Fruit fly (Drosophila melanogaster) whole organism, embryonic: ENCODE data around the gene CG12289.

Experiments
- B-H1 ChIP-seq: fragments of 200-800 bp; sonication (Bioruptor generic); IDR thresholded peaks from 3 replicates; pipeline ENCODE4 v1.3.6; 2022; ENCODE audit warnings: missing biosample characterization, missing genetic modification characterization
- Bdp1 ChIP-seq: fragments of 200-800 bp; sonication (Bioruptor generic); optimal IDR thresholded peaks from 3 replicates; lab custom pipeline; 2016; ENCODE audit warnings: missing biosample characterization, missing genetic modification characterization
- Bteb2 ChIP-seq: fragments of 200-800 bp; sonication (Bioruptor generic); optimal IDR thresholded peaks from 2 replicates; lab custom pipeline; 2016; ENCODE audit warnings: missing biosample characterization, missing genetic modification characterization
- CG10431 ChIP-seq: fragments of 200-800 bp; sonication (Bioruptor generic); optimal IDR thresholded peaks from 3 replicates; lab custom pipeline; 2018; ENCODE audit warnings: missing biosample characterization, mild to moderate bottlenecking, missing genetic modification characterization
- CG12659 ChIP-seq: fragments of 200-800 bp; sonication (Bioruptor generic); optimal IDR thresholded peaks from 3 replicates; lab custom pipeline; 2017; ENCODE audit warnings: mild to moderate bottlenecking, missing biosample characterization, missing genetic modification reagents, missing genetic modification characterization
- CG13624 ChIP-seq: fragments of 200-800 bp; sonication (Bioruptor generic); optimal IDR thresholded peaks from 2 replicates; lab custom pipeline; 2016; ENCODE audit warnings: missing biosample characterization, missing genetic modification characterization
- CG1647 ChIP-seq: fragments of 200-800 bp; sonication (Bioruptor generic); optimal IDR thresholded peaks from 3 replicates; lab custom pipeline; 2016; ENCODE audit warnings: missing biosample characterization, missing genetic modification characterization
- CG17186 ChIP-seq: fragments of 200-800 bp; sonication (Bioruptor generic); optimal IDR thresholded peaks from 3 replicates; lab custom pipeline; 2017; ENCODE audit warnings: missing biosample characterization, missing genetic modification reagents, missing genetic modification characterization
- CG18262 ChIP-seq: fragments of 200-800 bp; optimal IDR thresholded peaks from 3 replicates; lab custom pipeline; 2019; ENCODE audit warnings: missing biosample characterization, mild to moderate bottlenecking, missing genetic modification characterization, moderate library complexity
- CG18764 ChIP-seq: fragments of 200-800 bp; sonication (Bioruptor generic); optimal IDR thresholded peaks from 3 replicates; lab custom pipeline; 2016; ENCODE audit warnings: missing biosample characterization, missing genetic modification characterization
- CG2712 ChIP-seq: fragments of 200-800 bp; optimal IDR thresholded peaks from 3 replicates; lab custom pipeline; 2019; ENCODE audit warnings: missing biosample characterization, mild to moderate bottlenecking, missing genetic modification characterization, moderate library complexity
- CG3163 ChIP-seq: fragments of 200-800 bp; sonication (Bioruptor generic); optimal IDR thresholded peaks from 3 replicates; lab custom pipeline; 2016; ENCODE audit warnings: missing biosample characterization, missing genetic modification characterization
- CG34376 ChIP-seq: fragments of 200-800 bp; sonication (Bioruptor generic); optimal IDR thresholded peaks from 2 replicates; lab custom pipeline; 2018; ENCODE audit warnings: missing biosample characterization, mild to moderate bottlenecking, missing genetic modification characterization
- CG3847 ChIP-seq: fragments of 200-800 bp; sonication (Bioruptor generic); IDR thresholded peaks from 2 replicates; pipeline ENCODE4 v1.3.6; 2022; ENCODE audit warnings: missing biosample characterization, missing genetic modification characterization
- CG42726 ChIP-seq: fragments of 200-800 bp; sonication (Bioruptor generic); IDR thresholded peaks from 2 replicates; pipeline ENCODE4 v1.3.6; 2022; ENCODE audit warnings: missing biosample characterization, missing genetic modification characterization; ENCODE audit not compliant: partially characterized antibody
- CG4360 ChIP-seq: fragments of 200-800 bp; sonication (Bioruptor generic); IDR thresholded peaks from 2 replicates; pipeline ENCODE4 v1.3.6; 2022; ENCODE audit warnings: missing biosample characterization, missing genetic modification characterization
- CG6272 ChIP-seq: fragments of 200-800 bp; sonication (Bioruptor generic); IDR thresholded peaks from 2 replicates; pipeline ENCODE4 v1.3.6; 2022; ENCODE audit warnings: missing biosample characterization, missing genetic modification characterization
- CG6689 ChIP-seq: fragments of 200-800 bp; sonication (Bioruptor generic); IDR thresholded peaks from 2 replicates; pipeline ENCODE4 v1.3.6; 2022; ENCODE audit warnings: missing biosample characterization, missing genetic modification characterization
- CG6791 ChIP-seq: fragments of 200-800 bp; sonication (Bioruptor generic); IDR thresholded peaks from 3 replicates; pipeline ENCODE4 v1.3.6; 2022; ENCODE audit warnings: missing biosample characterization, missing genetic modification characterization; ENCODE audit not compliant: partially characterized antibody
- CG6813 ChIP-seq: fragments of 200-800 bp; sonication (Bioruptor generic); optimal IDR thresholded peaks from 2 replicates; lab custom pipeline; 2017; ENCODE audit warnings: missing biosample characterization, missing genetic modification characterization, mild to moderate bottlenecking, moderate library complexity, missing genetic modification reagents
- Dll ChIP-seq: fragments of 200-800 bp; sonication (Bioruptor generic); IDR thresholded peaks from 4 replicates; pipeline ENCODE4 v1.3.6; 2022; ENCODE audit warnings: missing biosample characterization, missing genetic modification characterization; ENCODE audit not compliant: partially characterized antibody
- E2f2 ChIP-seq: fragments of 200-800 bp; sonication (Bioruptor generic); IDR thresholded peaks from 2 replicates; pipeline ENCODE4 v1.3.6; 2022; ENCODE audit warnings: missing biosample characterization, missing genetic modification characterization
- Fer3 ChIP-seq: fragments of 200-800 bp; sonication (Bioruptor generic); optimal IDR thresholded peaks from 2 replicates; lab custom pipeline; 2018; ENCODE audit warnings: missing biosample characterization, mild to moderate bottlenecking, missing genetic modification characterization, moderate library complexity
- HLH3B ChIP-seq: fragments of 200-800 bp; sonication (Bioruptor generic); IDR thresholded peaks from 2 replicates; pipeline ENCODE4 v1.3.6; 2022; ENCODE audit warnings: missing biosample characterization, missing genetic modification characterization
- Hr39 ChIP-seq: fragments of >200 bp; optimal IDR thresholded peaks from 2 replicates; lab custom pipeline; 2017
- Lpt ChIP-seq: fragments of >200 bp; optimal IDR thresholded peaks from 2 replicates; lab custom pipeline; 2018; ENCODE audit warnings: missing biosample characterization, missing genetic modification characterization
- NFAT ChIP-seq: fragments of 200-800 bp; sonication (Bioruptor generic); IDR thresholded peaks from 2 replicates; pipeline ENCODE4 v1.3.6; 2022; ENCODE audit warnings: missing biosample characterization, missing genetic modification characterization
- Nf-YB ChIP-seq: fragments of 200-800 bp; sonication (Bioruptor generic); optimal IDR thresholded peaks from 3 replicates; lab custom pipeline; 2019; ENCODE audit warnings: missing biosample characterization, mild to moderate bottlenecking, missing genetic modification characterization, moderate library complexity
- Optix ChIP-seq: fragments of 200-800 bp; sonication (Bioruptor generic); IDR thresholded peaks from 3 replicates; pipeline ENCODE4 v1.3.6; 2022; ENCODE audit warnings: missing biosample characterization, missing genetic modification characterization
- Sry-δ ChIP-seq: fragments of 200-800 bp; sonication (Bioruptor generic); optimal IDR thresholded peaks from 2 replicates; lab custom pipeline; 2016; ENCODE audit warnings: missing biosample characterization, missing genetic modification characterization
- Taf1 ChIP-seq: fragments of 200-800 bp; sonication (Bioruptor generic); IDR thresholded peaks from 2 replicates; pipeline ENCODE4 v1.3.6; 2022; ENCODE audit warnings: missing biosample characterization, missing genetic modification characterization
- Trl ChIP-seq, 3 experiments: fragments of >200 bp in 2 of 3; fragments of 200-800 bp in 1 of 3; sonication (Bioruptor generic) in 1 of 3; optimal IDR thresholded peaks; 2 replicates in 1 of 3; 3 replicates in 2 of 3; lab custom pipeline; 2016 to 2017; ENCODE audit warnings: missing biosample characterization in 1 of 3, missing genetic modification characterization in 1 of 3
- Usf ChIP-seq: fragments of 200-800 bp; sonication (Bioruptor generic); optimal IDR thresholded peaks from 2 replicates; lab custom pipeline; 2017; ENCODE audit warnings: missing genotype, missing biosample characterization, missing genetic modification characterization
- ab ChIP-seq: fragments of 200-800 bp; sonication (Bioruptor generic); optimal IDR thresholded peaks from 2 replicates; lab custom pipeline; 2016; ENCODE audit warnings: missing biosample characterization, missing genetic modification characterization
- cad ChIP-seq: fragments of >200 bp; optimal IDR thresholded peaks from 2 replicates; lab custom pipeline; 2017; ENCODE audit warnings: missing biosample characterization, missing genetic modification characterization
- chif ChIP-seq, 2 experiments: fragments of 200-800 bp; sonication (Bioruptor generic); optimal IDR thresholded peaks; 3 replicates each; lab custom pipeline; 2016; ENCODE audit warnings: missing biosample characterization in 2 of 2, missing genetic modification characterization in 2 of 2
- ken ChIP-seq: fragments of 200-800 bp; sonication (Bioruptor generic); IDR thresholded peaks from 3 replicates; pipeline ENCODE4 v1.3.6; 2022; ENCODE audit warnings: missing biosample characterization, missing genetic modification characterization
- kni ChIP-seq: fragments of 200-800 bp; sonication (Bioruptor generic); optimal IDR thresholded peaks from 3 replicates; lab custom pipeline; 2017; ENCODE audit warnings: mild to moderate bottlenecking, missing biosample characterization, missing genetic modification reagents, missing genetic modification characterization
- lmd ChIP-seq: fragments of 200-800 bp; sonication (Bioruptor generic); IDR thresholded peaks from 2 replicates; pipeline ENCODE4 v1.3.6; 2022; ENCODE audit warnings: missing biosample characterization, missing genetic modification characterization
- nerfin-1 ChIP-seq: fragments of 200-800 bp; sonication (Bioruptor generic); optimal IDR thresholded peaks from 3 replicates; lab custom pipeline; 2019; ENCODE audit warnings: missing biosample characterization, mild to moderate bottlenecking, missing genetic modification characterization, moderate library complexity
- nom ChIP-seq: fragments of 200-800 bp; sonication (Bioruptor generic); optimal IDR thresholded peaks from 2 replicates; lab custom pipeline; 2017; ENCODE audit warnings: missing biosample characterization, missing genetic modification characterization, mild to moderate bottlenecking, moderate library complexity, missing genetic modification reagents
- odd ChIP-seq: fragments of 200-800 bp; sonication (Bioruptor generic); optimal IDR thresholded peaks from 2 replicates; lab custom pipeline; 2017; ENCODE audit warnings: missing biosample characterization, mild to moderate bottlenecking, missing genetic modification characterization
- pita ChIP-seq: fragments of 200-800 bp; sonication (Bioruptor generic); optimal IDR thresholded peaks from 2 replicates; lab custom pipeline; 2017; ENCODE audit warnings: missing biosample characterization, mild to moderate bottlenecking, missing genetic modification characterization
- psq ChIP-seq: fragments of 200-800 bp; sonication (Bioruptor generic); optimal IDR thresholded peaks from 2 replicates; lab custom pipeline; 2017; ENCODE audit warnings: missing biosample characterization, missing genetic modification characterization
- ro ChIP-seq: fragments of 200-800 bp; sonication (Bioruptor generic); IDR thresholded peaks from 2 replicates; pipeline ENCODE4 v1.3.6; 2022; ENCODE audit warnings: missing biosample characterization, missing genetic modification characterization
- row ChIP-seq: fragments of 200-800 bp; sonication (Bioruptor generic); IDR thresholded peaks from 3 replicates; pipeline ENCODE4 v1.3.6; 2022; ENCODE audit warnings: missing biosample characterization, missing genetic modification characterization
- so ChIP-seq: fragments of 200-800 bp; sonication (Bioruptor generic); IDR thresholded peaks from 3 replicates; pipeline ENCODE4 v1.3.6; 2022; ENCODE audit warnings: missing biosample characterization, missing genetic modification characterization
- unc-4 ChIP-seq: fragments of 200-800 bp; sonication (Bioruptor generic); IDR thresholded peaks from 2 replicates; pipeline ENCODE4 v1.3.6; 2022; ENCODE audit warnings: missing biosample characterization, missing genetic modification characterization; ENCODE audit not compliant: partially characterized antibody
- vfl ChIP-seq: fragments of 200-800 bp; sonication (Bioruptor generic); optimal IDR thresholded peaks from 2 replicates; lab custom pipeline; 2016; ENCODE audit warnings: missing biosample characterization, missing genetic modification characterization
- zen2 ChIP-seq: fragments of 200-800 bp; sonication (Bioruptor generic); IDR thresholded peaks from 3 replicates; pipeline ENCODE4 v1.3.6; 2022; ENCODE audit warnings: missing biosample characterization, missing genetic modification characterization; ENCODE audit not compliant: partially characterized antibody

The CG12289 gene

dm6 chr3L:11416495-11417272, 41.6 kb downstream of the CG12289 start (continued):
- peak; percentile 12 for TF ChIP-seq Bteb2 (GFP tag; lab: Kevin White, UChicago)
- peak; percentile 59 for TF ChIP-seq Usf
- TF ChIP-seq cad (GFP tag; lab: Kevin White, UChicago) = no peak
- TF ChIP-seq pita = no peak
- TF ChIP-seq HLH3B = peak; percentile 96
- TF ChIP-seq nerfin-1 (tag; lab: Kevin White, UChicago) = peak; percentile 71
- TF ChIP-seq CG17186 (GFP tag; lab: Kevin White, UChicago) = peak; percentile 84
- TF ChIP-seq row (GFP tag; lab: Robert Waterston, UW) = peak; percentile 73
- TF ChIP-seq Trl (optimal IDR thresholded peaks at IDR 0.05; lab: Kevin White, UChicago) = no peak
- TF ChIP-seq Trl (GFP tag; optimal IDR thresholded peaks at IDR 0.05; lab: Kevin White, UChicago) = peak; percentile 86
- no peak for TF ChIP-seq Lpt (GFP tag; lab: Kevin White, UChicago)
- TF ChIP-seq odd = peak; percentile 70
- TF ChIP-seq CG13624 (GFP tag; lab: Kevin White, UChicago) = peak; percentile 71
- peak; percentile 85 to 87 for TF ChIP-seq chif (GFP tag; optimal IDR thresholded peaks at IDR 0.05; lab: Kevin White, UChicago)
- peak; percentile 51 for TF ChIP-seq vfl
- TF ChIP-seq ken (GFP tag; lab: Robert Waterston, UW) = peak; percentile 96
- TF ChIP-seq kni (GFP tag; lab: Kevin White, UChicago) = peak; percentile 97
- TF ChIP-seq CG1647 (GFP tag; lab: Kevin White, UChicago) = peak; percentile 80
- peak; percentile 59 for TF ChIP-seq Bdp1 (GFP tag; lab: Kevin White, UChicago)
- no peak for TF ChIP-seq Hr39 (lab: Kevin White, UChicago)
- no peak for TF ChIP-seq CG42726 (GFP tag; lab: Robert Waterston, UW)
- TF ChIP-seq CG18764 (GFP tag; lab: Kevin White, UChicago) = peak; percentile 89
- peak; percentile 61 for TF ChIP-seq Sry-δ (GFP tag; lab: Kevin White, UChicago)
- peak; percentile 86 for TF ChIP-seq CG4360 (GFP tag; lab: Robert Waterston, UW)
- TF ChIP-seq Nf-YB (GFP tag; lab: Kevin White, UChicago) = peak; percentile 35
- peak; percentile 69 for TF ChIP-seq CG3163 (GFP tag; lab: Kevin White, UChicago)
- peak; percentile 93 for TF ChIP-seq CG6689 (GFP tag; lab: Robert Waterston, UW)
- no peak for TF ChIP-seq zen2 (GFP tag; lab: Robert Waterston, UW)
- TF ChIP-seq psq = peak; percentile 50
- no peak for TF ChIP-seq nom
- peak; percentile 70 for TF ChIP-seq CG3847
- peak; percentile 57 for TF ChIP-seq NFAT (GFP tag; lab: Robert Waterston, UW)
- peak; percentile 74 for TF ChIP-seq CG6813 (GFP tag; lab: Kevin White, UChicago)
- peak; percentile 86 for TF ChIP-seq B-H1 (GFP tag; lab: Robert Waterston, UW)
- 0 out of 2 replicates have a peak, but pooled peaks have one; percentile 51 for TF ChIP-seq E2f2
- no peak for TF ChIP-seq unc-4
- TF ChIP-seq ro (GFP tag; lab: Robert Waterston, UW) = peak; percentile 86
- no peak for TF ChIP-seq CG18262
- no peak for TF ChIP-seq CG34376
- TF ChIP-seq CG6272 (GFP tag; lab: Robert Waterston, UW) = peak; percentile 81
- TF ChIP-seq Dll (GFP tag; lab: Robert Waterston, UW) = no peak
- TF ChIP-seq Taf1 (GFP tag; lab: Robert Waterston, UW) = peak; percentile 68
- TF ChIP-seq lmd (GFP tag; lab: Robert Waterston, UW) = peak; percentile 94
- no peak for TF ChIP-seq CG6791 (GFP tag; lab: Robert Waterston, UW)
- TF ChIP-seq so (GFP tag; lab: Robert Waterston, UW) = peak; percentile 83
- TF ChIP-seq Optix (GFP tag; lab: Robert Waterston, UW) = peak; percentile 96
- TF ChIP-seq CG12659 (GFP tag; lab: Kevin White, UChicago) = peak; percentile 10
- TF ChIP-seq CG10431 (GFP tag; lab: Kevin White, UChicago) = peak; percentile 67
- TF ChIP-seq ab (GFP tag; lab: Kevin White, UChicago) = no peak
- TF ChIP-seq CG2712 (tag; lab: Kevin White, UChicago) = peak; percentile 59
- TF ChIP-seq Fer3 (tag; lab: Kevin White, UChicago) = peak; percentile 78
